Worm (Caenorhabditis elegans) whole organism, L4 larva: ENCODE results near the gene sdz-23.

ENCODE experiments used
- F26F4.8 ChIP-seq: fragments of 200-800 bp; sonication (Bioruptor generic); conservative IDR thresholded peaks from 2 replicates; pipeline ENCODE4 v1.3.6; 2022; ENCODE audit warnings: missing genetic modification characterization, missing compliant biosample characterization
- F49E8.2 ChIP-seq: sonication (generic microtip); optimal IDR thresholded peaks from 2 replicates; lab custom pipeline; 2016; ENCODE audit warnings: missing compliant biosample characterization, mild to moderate bottlenecking, missing genetic modification characterization, borderline replicate concordance
- T20F7.1 ChIP-seq: fragments of 200-800 bp; sonication (Bioruptor generic); optimal IDR thresholded peaks from 2 replicates; lab custom pipeline; 2018; ENCODE audit warnings: mild to moderate bottlenecking, missing genetic modification characterization, missing compliant biosample characterization
- Y105C5A.15 ChIP-seq: fragments of 200-800 bp; sonication (Bioruptor generic); IDR thresholded peaks from 2 replicates; pipeline ENCODE4 v1.3.6; 2022; ENCODE audit warnings: missing genetic modification characterization, missing compliant biosample characterization
- Y75B8A.6 ChIP-seq: fragments of 200-800 bp; sonication (Bioruptor generic); IDR thresholded peaks from 2 replicates; pipeline ENCODE4 v1.3.6; 2022; ENCODE audit warnings: missing genetic modification reagents, missing genetic modification characterization, missing compliant biosample characterization
- aha-1 ChIP-seq: fragments of 150-350 bp; peaks from one replicate; lab custom pipeline; 2014; ENCODE audit warnings: missing biosample characterization, missing genetic modification characterization
- ama-1 ChIP-seq: fragments of 150-350 bp; optimal IDR thresholded peaks from 2 replicates; lab custom pipeline; 2014; ENCODE audit warnings: inconsistent platforms, mixed read lengths
- ceh-28 ChIP-seq: fragments of 150-350 bp; optimal IDR thresholded peaks from 2 replicates; lab custom pipeline; 2014; ENCODE audit warnings: missing biosample characterization, missing genetic modification reagents, missing genetic modification characterization
- ceh-82 ChIP-seq: sonication (generic microtip); optimal IDR thresholded peaks from 2 replicates; lab custom pipeline; 2017; ENCODE audit warnings: missing biosample characterization, missing genetic modification characterization
- daf-16 ChIP-seq, 3 experiments: sonication (generic microtip); optimal IDR thresholded peaks; 2 replicates each; lab custom pipeline; 2016 to 2017; ENCODE audit warnings: missing genetic modification characterization in 3 of 3, missing genetic modification reagents in 3 of 3, mild to moderate bottlenecking in 2 of 3, missing compliant biosample characterization in 2 of 3, missing biosample characterization in 1 of 3, moderate library complexity in 1 of 3
- daf-19 ChIP-seq: fragments of 200-800 bp; sonication (Bioruptor generic); conservative IDR thresholded peaks from 2 replicates; pipeline ENCODE4 v1.3.6; 2022; ENCODE audit warnings: missing genetic modification characterization, missing compliant biosample characterization
- daf-8 ChIP-seq: fragments of 200-800 bp; sonication (Bioruptor generic); IDR thresholded peaks from 2 replicates; pipeline ENCODE4 v1.3.6; 2022; ENCODE audit warnings: missing genetic modification characterization, missing compliant biosample characterization
- dmd-8 ChIP-seq: fragments of 200-800 bp; sonication (Bioruptor generic); IDR thresholded peaks from 2 replicates; pipeline ENCODE4 v1.3.6; 2022; ENCODE audit warnings: missing genetic modification characterization, missing compliant biosample characterization
- dmd-9 ChIP-seq: fragments of 200-800 bp; sonication (Bioruptor generic); IDR thresholded peaks from 2 replicates; pipeline ENCODE4 v1.3.6; 2022; ENCODE audit warnings: missing genetic modification reagents, missing genetic modification characterization, missing compliant biosample characterization
- dpl-1 ChIP-seq: fragments of 150-350 bp; optimal IDR thresholded peaks from 2 replicates; lab custom pipeline; 2014; ENCODE audit warnings: missing biosample characterization, missing genetic modification reagents, missing genetic modification characterization
- dve-1 ChIP-seq: sonication (generic microtip); optimal IDR thresholded peaks from 2 replicates; lab custom pipeline; 2017; ENCODE audit warnings: antibody characterized with exemption, mild to moderate bottlenecking, missing genetic modification characterization, missing compliant biosample characterization; ENCODE audit not compliant: insufficient read depth
- egl-27 ChIP-seq: sonication (generic microtip); optimal IDR thresholded peaks from 3 replicates; lab custom pipeline; 2017; ENCODE audit warnings: missing biosample characterization, missing genetic modification reagents, missing genetic modification characterization
- egl-43 ChIP-seq: fragments of 200-800 bp; sonication (Bioruptor generic); IDR thresholded peaks from 2 replicates; pipeline ENCODE4 v1.3.6; 2022; ENCODE audit warnings: missing genetic modification reagents, missing genetic modification characterization, missing compliant biosample characterization
- fkh-10 ChIP-seq: fragments of 150-350 bp; optimal IDR thresholded peaks from 2 replicates; lab custom pipeline; 2014; ENCODE audit warnings: missing biosample characterization, missing genetic modification reagents, missing genetic modification characterization
- gei-8 ChIP-seq: fragments of 200-800 bp; sonication (Bioruptor generic); optimal IDR thresholded peaks from 2 replicates; lab custom pipeline; 2018; ENCODE audit warnings: mild to moderate bottlenecking, missing genetic modification characterization, missing compliant biosample characterization
- jun-1 ChIP-seq: fragments of 150-350 bp; optimal IDR thresholded peaks from 2 replicates; lab custom pipeline; 2014; ENCODE audit warnings: missing biosample characterization, missing genetic modification reagents, missing genetic modification characterization
- lin-1 ChIP-seq: fragments of 200-800 bp; sonication (Bioruptor generic); IDR thresholded peaks from 2 replicates; pipeline ENCODE4 v1.3.6; 2022; ENCODE audit warnings: missing genetic modification reagents, missing genetic modification characterization, missing compliant biosample characterization
- lin-15B ChIP-seq: fragments of 150-350 bp; sonication (generic microtip); optimal IDR thresholded peaks from 3 replicates; lab custom pipeline; 2014; ENCODE audit warnings: missing biosample characterization, missing genetic modification characterization
- lsy-2 ChIP-seq, 2 experiments: fragments of 150-350 bp in 1 of 2; sonication (generic microtip) in 1 of 2; optimal IDR thresholded peaks; 2 replicates each; lab custom pipeline; 2014 to 2017; ENCODE audit warnings: missing biosample characterization in 2 of 2, missing genetic modification characterization in 2 of 2
- madf-9 ChIP-seq: fragments of 200-800 bp; sonication (Bioruptor generic); conservative IDR thresholded peaks from 2 replicates; pipeline ENCODE4 v1.3.6; 2022; ENCODE audit warnings: missing genetic modification reagents, missing genetic modification characterization, missing compliant biosample characterization
- mep-1 ChIP-seq: fragments of 150-350 bp; sonication (generic microtip); optimal IDR thresholded peaks from 3 replicates; lab custom pipeline; 2014; ENCODE audit warnings: missing biosample characterization, missing genetic modification characterization
- mes-2 ChIP-seq: sonication (generic microtip); optimal IDR thresholded peaks from 2 replicates; lab custom pipeline; 2016; ENCODE audit warnings: missing genotype, mild to moderate bottlenecking, missing genetic modification characterization, missing compliant biosample characterization; ENCODE audit not compliant: poor library complexity, severe bottlenecking
- mxl-3 ChIP-seq: fragments of 200-800 bp; sonication (Bioruptor generic); optimal IDR thresholded peaks from 2 replicates; lab custom pipeline; 2018; ENCODE audit warnings: mild to moderate bottlenecking, missing genetic modification characterization, missing compliant biosample characterization
- nhr-102 ChIP-seq: sonication (generic microtip); optimal IDR thresholded peaks from 2 replicates; lab custom pipeline; 2016; ENCODE audit warnings: mild to moderate bottlenecking, missing genetic modification characterization, moderate library complexity, missing compliant biosample characterization
- nhr-237 ChIP-seq: sonication (generic microtip); optimal IDR thresholded peaks from 2 replicates; lab custom pipeline; 2017; ENCODE audit warnings: missing biosample characterization, missing genetic modification characterization
- nhr-25 ChIP-seq: sonication (generic microtip); optimal IDR thresholded peaks from 2 replicates; lab custom pipeline; 2017; ENCODE audit warnings: missing genetic modification characterization, mild to moderate bottlenecking, missing compliant biosample characterization, antibody characterized with exemption, moderate library complexity, borderline replicate concordance; ENCODE audit not compliant: insufficient read depth
- nhr-42 ChIP-seq: fragments of 200-800 bp; sonication (Bioruptor generic); IDR thresholded peaks from 2 replicates; pipeline ENCODE4 v1.3.6; 2022; ENCODE audit warnings: missing genetic modification characterization, missing compliant biosample characterization
- nhr-6 ChIP-seq: fragments of 150-350 bp; optimal IDR thresholded peaks from 2 replicates; lab custom pipeline; 2014; ENCODE audit warnings: missing biosample characterization, missing genetic modification characterization
- pqm-1 ChIP-seq: sonication (generic microtip); optimal IDR thresholded peaks from 2 replicates; lab custom pipeline; 2017; ENCODE audit warnings: missing biosample characterization, missing genetic modification characterization
- saeg-2 ChIP-seq: fragments of 200-800 bp; sonication (Bioruptor generic); IDR thresholded peaks from 2 replicates; pipeline ENCODE4 v1.3.6; 2022; ENCODE audit warnings: missing genetic modification reagents, missing genetic modification characterization, missing compliant biosample characterization
- tag-97 ChIP-seq: fragments of 200-800 bp; sonication (Bioruptor generic); IDR thresholded peaks from 2 replicates; pipeline ENCODE4 v1.3.6; 2022; ENCODE audit warnings: missing genetic modification characterization, missing compliant biosample characterization
- unc-39 ChIP-seq: sonication (generic microtip); optimal IDR thresholded peaks from 2 replicates; lab custom pipeline; 2017; ENCODE audit warnings: missing biosample characterization, missing genetic modification characterization
- unc-62 ChIP-seq, 3 experiments: fragments of 150-350 bp in 1 of 3; sonication (generic microtip); optimal IDR thresholded peaks in 2 of 3; peaks in 1 of 3; 1 replicate in 1 of 3; 2 replicates in 2 of 3; lab custom pipeline; 2014 to 2017; ENCODE audit warnings: missing biosample characterization in 3 of 3, missing genetic modification characterization in 3 of 3, missing genetic modification reagents in 3 of 3, missing genotype in 1 of 3
- vab-7 ChIP-seq: fragments of 200-800 bp; sonication (Bioruptor generic); IDR thresholded peaks from 2 replicates; pipeline ENCODE4 v1.3.6; 2022; ENCODE audit warnings: missing genetic modification reagents, missing genetic modification characterization, missing compliant biosample characterization

The sdz-23 gene

ce11 chrV:8085141-8085540 lies 14.3 kb upstream of the sdz-23 start, which contains the start of gene C09H5.7:
Gene C09H5.7 (minus strand): TSS chrV:8085241.
- TF ChIP-seq mes-2 (tag; lab: Kevin White, UChicago) (no peak), lin-15B (tag; lab: Kevin White, UChicago) (no peak), lsy-2 (tag; optimal IDR thresholded peaks at IDR 0.05; lab: Kevin White, UChicago) (no peak), daf-16 (GFP tag; optimal IDR thresholded peaks at IDR 0.05; lab: Kevin White, UChicago) (no peak), daf-16 (tag; optimal IDR thresholded peaks at IDR 0.05; lab: Kevin White, UChicago) (no peak), unc-62 (GFP tag; optimal IDR thresholded peaks at IDR 0.05 in 1 of 2; lab: Kevin White, UChicago) (no peak), unc-62 (tag; optimal IDR thresholded peaks at IDR 0.05; lab: Kevin White, UChicago) (no peak), dmd-9 (GFP tag; lab: Robert Waterston, UW) (no peak), saeg-2 (GFP tag; lab: Robert Waterston, UW) (no peak), egl-43 (GFP tag; lab: Robert Waterston, UW) (no peak)

- TF ChIP-seq aha-1 (no peak), Y105C5A.15 (GFP tag; lab: Robert Waterston, UW) (no peak), dve-1 (tag; lab: Kevin White, UChicago) (no peak), daf-8 (GFP tag; lab: Robert Waterston, UW) (no peak), lsy-2 (tag; optimal IDR thresholded peaks at IDR 0.05; lab: Kevin White, UChicago) (no peak), egl-27 (no peak), unc-39 (tag; lab: Kevin White, UChicago) (no peak), pqm-1 (tag; lab: Kevin White, UChicago) (no peak), egl-43 (GFP tag; lab: Robert Waterston, UW) (no peak), vab-7 (GFP tag; lab: Robert Waterston, UW) (no peak), ama-1 (lab: Kevin White, UChicago) (no peak), F49E8.2 (no peak), nhr-237 (tag; lab: Kevin White, UChicago) (no peak), tag-97 (GFP tag; lab: Robert Waterston, UW) (no peak), nhr-25 (tag; lab: Kevin White, UChicago) (no peak), nhr-102 (tag; lab: Kevin White, UChicago) (no peak)
Observed at ce11 chrV:8090595-8090994, 8.8 kb upstream of the sdz-23 start, which contains the start of gene str-130. Gene str-130 (minus strand): TSS chrV:8090695.

ce11 chrV:8092385-8092784 lies 7.0 kb upstream of the sdz-23 start, which contains the start of gene str-129:
Gene str-129 (minus strand): TSS chrV:8092485.
- TF ChIP-seq aha-1 (peak; percentile 31), F49E8.2 (no peak), Y75B8A.6 (GFP tag; lab: Robert Waterston, UW) (no peak), lin-1 (no peak)
- TF ChIP-seq, all 104 proteins: peak for 1

ce11 chrV:8095378-8095777 lies 4.0 kb upstream of the sdz-23 start, which contains the start of gene str-146:
Gene str-146 (minus strand): TSS chrV:8095478.
- TF ChIP-seq Y75B8A.6 (GFP tag; lab: Robert Waterston, UW) (no peak), daf-19 (no peak), nhr-6 (tag; lab: Kevin White, UChicago) (no peak), mep-1 (tag; lab: Kevin White, UChicago) (no peak), ceh-82 (tag; lab: Kevin White, UChicago) (no peak), saeg-2 (GFP tag; lab: Robert Waterston, UW) (no peak), mxl-3 (GFP tag; lab: Kevin White, UChicago) (no peak), fkh-10 (GFP tag; lab: Kevin White, UChicago) (no peak), jun-1 (tag; lab: Kevin White, UChicago) (no peak), dpl-1 (no peak), pqm-1 (tag; lab: Kevin White, UChicago) (no peak), nhr-42 (GFP tag; lab: Robert Waterston, UW) (no peak), gei-8 (GFP tag; lab: Kevin White, UChicago) (no peak), nhr-25 (tag; lab: Kevin White, UChicago) (no peak), ceh-28 (no peak), daf-8 (GFP tag; lab: Robert Waterston, UW) (no peak), madf-9 (GFP tag; lab: Robert Waterston, UW) (no peak), F26F4.8 (GFP tag; lab: Robert Waterston, UW) (no peak), T20F7.1 (no peak), dmd-8 (no peak)
